Fruit fly (Drosophila melanogaster) whole organism, prepupa: ENCODE measurements around the gene Spn31A.

Experiments
- CG16779 ChIP-seq: fragments of 200-800 bp; sonication (Bioruptor generic); optimal IDR thresholded peaks from 3 replicates; lab custom pipeline; 2017; ENCODE audit warnings: missing biosample characterization, mild to moderate bottlenecking, missing genetic modification characterization
- CG3919 ChIP-seq: fragments of 200-800 bp; sonication (Bioruptor generic); optimal IDR thresholded peaks from 3 replicates; lab custom pipeline; 2016; ENCODE audit warnings: missing biosample characterization, missing genetic modification characterization
- CG6854 ChIP-seq: fragments of 200-800 bp; sonication (Bioruptor generic); optimal IDR thresholded peaks from 2 replicates; lab custom pipeline; 2017; ENCODE audit warnings: missing biosample characterization, mild to moderate bottlenecking, missing genetic modification characterization
- CG8632 ChIP-seq: fragments of 200-800 bp; sonication (Bioruptor generic); optimal IDR thresholded peaks from 3 replicates; lab custom pipeline; 2016; ENCODE audit warnings: missing biosample characterization, missing genetic modification characterization
- Eip75B ChIP-seq: fragments of 200-800 bp; sonication (Bioruptor generic); optimal IDR thresholded peaks from 3 replicates; lab custom pipeline; 2016; ENCODE audit warnings: missing biosample characterization, missing genetic modification characterization
- Gug ChIP-seq: fragments of 200-800 bp; sonication (Bioruptor generic); IDR thresholded peaks from 2 replicates; pipeline ENCODE4 v1.3.6; 2022; ENCODE audit warnings: missing biosample characterization, missing genetic modification characterization
- Hr38 ChIP-seq: sonication (Bioruptor generic); optimal IDR thresholded peaks from 2 replicates; lab custom pipeline; 2016; ENCODE audit warnings: missing biosample characterization, missing genetic modification characterization
- OdsH ChIP-seq: fragments of 200-800 bp; sonication (Bioruptor generic); optimal IDR thresholded peaks from 3 replicates; lab custom pipeline; 2016; ENCODE audit warnings: missing biosample characterization, missing genetic modification characterization
- dac ChIP-seq: fragments of 200-800 bp; sonication (Bioruptor generic); optimal IDR thresholded peaks from 2 replicates; lab custom pipeline; 2017; ENCODE audit warnings: missing biosample characterization, mild to moderate bottlenecking, missing genetic modification characterization

DNA sequence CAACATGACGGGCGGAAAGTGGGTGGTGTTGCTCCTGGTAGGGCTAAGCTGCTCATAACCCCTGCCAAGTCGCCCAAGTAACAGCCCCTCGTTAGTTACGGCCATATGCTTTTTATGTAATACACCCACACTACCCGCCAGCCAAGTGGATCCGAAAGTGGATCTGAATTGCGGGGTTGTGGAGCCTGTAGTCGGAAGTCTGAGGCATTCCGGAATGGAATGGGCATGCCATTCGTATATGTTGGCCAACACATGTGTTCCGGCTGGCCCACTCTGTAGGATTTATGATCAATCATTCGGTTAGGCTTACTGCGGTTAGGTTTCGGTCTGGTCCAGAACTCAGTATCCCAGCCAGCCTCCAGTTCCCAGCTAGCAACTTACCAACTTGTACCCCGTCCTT is 35.5 kb downstream of the Spn31A start:
- no peak for TF ChIP-seq Eip75B (GFP tag; lab: Kevin White, UChicago)
- TF ChIP-seq Hr38 (GFP tag; lab: Kevin White, UChicago) = no peak
- TF ChIP-seq CG3919 (GFP tag; lab: Kevin White, UChicago) = no peak
- no peak for TF ChIP-seq CG8632 (GFP tag; lab: Kevin White, UChicago)
- no peak for TF ChIP-seq dac
- TF ChIP-seq CG16779 (tag; lab: Kevin White, UChicago) = no peak
- no peak for TF ChIP-seq CG6854 (GFP tag; lab: Kevin White, UChicago)
- no peak for TF ChIP-seq OdsH (GFP tag; lab: Kevin White, UChicago)
- TF ChIP-seq Gug (GFP tag; lab: Robert Waterston, UW) = no peak
